Worm (Caenorhabditis elegans): ENCODE data around the gene W06D12.6.

Gene W06D12.6

ce11 chrV:17659228-17659627 lies 46.7 kb upstream of the W06D12.6 start, which contains the start of gene fbxa-108 (continued):
- TF ChIP-seq ceh-20 (GFP tag; IDR thresholded peaks at IDR 0.05) = no peak
- no peak for TF ChIP-seq ceh-28 (tag; optimal IDR thresholded peaks at IDR 0.05)
- peak; percentile 93 for TF ChIP-seq dve-1 (tag; optimal IDR thresholded peaks at IDR 0.05; ENCODE audit: insufficient read depth)
- TF ChIP-seq F49E8.2 (tag; optimal IDR thresholded peaks at IDR 0.05; ENCODE audit: borderline replicate concordance) = no peak
- TF ChIP-seq lin-13 (GFP tag; optimal IDR thresholded peaks at IDR 0.05) = peak; percentile 16
- TF ChIP-seq arid-1 (GFP tag; conservative IDR thresholded peaks at IDR 0.05) = no peak
- no peak for TF ChIP-seq lin-39 (tag; optimal IDR thresholded peaks at IDR 0.05)
- no peak for TF ChIP-seq zfp-3 (GFP tag; conservative IDR thresholded peaks at IDR 0.05)
- no peak for TF ChIP-seq mdt-29 (GFP tag; IDR thresholded peaks at IDR 0.05)
- no peak for TF ChIP-seq spr-1 (tag; optimal IDR thresholded peaks at IDR 0.05)
- no peak for TF ChIP-seq set-16 (GFP tag; IDR thresholded peaks at IDR 0.05)
- no peak for TF ChIP-seq unc-62 (GFP tag; optimal IDR thresholded peaks at IDR 0.05 in 1 of 2)
- no peak for TF ChIP-seq unc-62 (tag; optimal IDR thresholded peaks at IDR 0.05)
- no peak for TF ChIP-seq daf-19 (GFP tag; conservative IDR thresholded peaks at IDR 0.05)
- no peak for TF ChIP-seq fkh-10 (GFP tag; optimal IDR thresholded peaks at IDR 0.05)
- peak; percentile 94 for TF ChIP-seq aha-1 (tag)
- no peak for TF ChIP-seq dpl-1 (GFP tag; optimal IDR thresholded peaks at IDR 0.05)
- TF ChIP-seq ztf-11 (tag; optimal IDR thresholded peaks at IDR 0.05) = no peak
- no peak for TF ChIP-seq egl-27 (tag; optimal IDR thresholded peaks at IDR 0.05)
- TF ChIP-seq hmg-1.1 (GFP tag; IDR thresholded peaks at IDR 0.05) = no peak
- TF ChIP-seq fos-1 (tag; optimal IDR thresholded peaks at IDR 0.05) = no peak
- TF ChIP-seq jun-1 (tag; optimal IDR thresholded peaks at IDR 0.05) = peak; percentile 47
- no peak for TF ChIP-seq ZK546.5 (tag; optimal IDR thresholded peaks at IDR 0.05)
- no peak for TF ChIP-seq skn-1 (tag; optimal IDR thresholded peaks at IDR 0.05)
- TF ChIP-seq snpc-4 (tag; optimal IDR thresholded peaks at IDR 0.05) = no peak
- TF ChIP-seq pha-4 (GFP tag; IDR thresholded peaks at IDR 0.05) = no peak; the same call in 1 of the 2 replicates
- TF ChIP-seq pha-4 (tag; optimal IDR thresholded peaks at IDR 0.05) = no peak
- TF ChIP-seq mdl-1 (tag; optimal IDR thresholded peaks at IDR 0.05) = peak in 1 of 2 experiments; percentile 32
- peak; percentile 66 for TF ChIP-seq nhr-6 (tag; optimal IDR thresholded peaks at IDR 0.05)
- TF ChIP-seq cey-2 (tag; optimal IDR thresholded peaks at IDR 0.05; ENCODE audit: borderline replicate concordance, insufficient read depth) = peak; percentile 40
- no peak for TF ChIP-seq ces-1 (GFP tag; optimal IDR thresholded peaks at IDR 0.05)

DNA sequence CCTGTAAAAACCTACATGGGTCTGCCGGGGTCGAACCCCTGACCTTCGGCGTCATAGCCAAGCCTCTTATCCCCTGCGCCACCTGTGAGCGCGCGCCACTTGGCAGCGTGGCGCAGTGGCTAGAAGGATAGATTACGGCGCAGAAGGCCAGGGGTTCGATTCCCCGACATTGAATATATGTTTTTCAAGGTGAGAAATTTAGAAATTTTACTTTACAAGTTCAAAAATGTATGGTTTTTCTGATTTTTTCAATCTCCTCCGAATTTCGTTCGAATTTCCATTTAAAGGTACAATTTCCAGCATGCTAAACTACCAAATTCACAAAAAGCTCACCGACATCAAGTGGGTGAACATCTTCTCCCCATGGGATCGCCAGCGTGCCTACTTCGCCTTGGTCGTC lies 45.9 kb upstream of the W06D12.6 start, which contains the start of gene dgat-2:
TSS of gene dgat-2 (plus strand) at position 301 of the 400 bp plus-strand sequence.
- no peak for TF ChIP-seq Y75B8A.6 (GFP tag; IDR thresholded peaks at IDR 0.05)
- no peak for TF ChIP-seq ceh-32 (tag; optimal IDR thresholded peaks at IDR 0.05; ENCODE audit: poor library complexity)
- no peak for TF ChIP-seq mes-2 (tag; optimal IDR thresholded peaks at IDR 0.05; ENCODE audit: poor library complexity, severe bottlenecking)
- TF ChIP-seq aha-1 (tag) = peak; percentile 19
- no peak for TF ChIP-seq gei-8 (GFP tag; optimal IDR thresholded peaks at IDR 0.05)
- TF ChIP-seq T20F7.1 (GFP tag; optimal IDR thresholded peaks at IDR 0.05) = no peak
- no peak for TF ChIP-seq lin-15B (tag; optimal IDR thresholded peaks at IDR 0.05)
- TF ChIP-seq set-16 (GFP tag; IDR thresholded peaks at IDR 0.05) = peak; percentile 66
- TF ChIP-seq hif-1 (tag; optimal IDR thresholded peaks at IDR 0.05) = no peak
- no peak for TF ChIP-seq ztf-7 (tag; optimal IDR thresholded peaks at IDR 0.05)

ce11 chrV:17662260-17662659 lies 43.7 kb upstream of the W06D12.6 start:
- TF ChIP-seq nhr-28 (tag; optimal IDR thresholded peaks at IDR 0.05) (peak; percentile 58), lin-39 (tag; optimal IDR thresholded peaks at IDR 0.05) (no peak), egl-43 (GFP tag; IDR thresholded peaks at IDR 0.05) (no peak), nhr-6 (tag; optimal IDR thresholded peaks at IDR 0.05) (no peak), aha-1 (tag) (peak; percentile 40), ceh-44 (GFP tag; IDR thresholded peaks at IDR 0.05) (no peak), snpc-4 (tag; optimal IDR thresholded peaks at IDR 0.05) (no peak), zip-11 (GFP tag; IDR thresholded peaks at IDR 0.05) (no peak), pha-4 (GFP tag; IDR thresholded peaks at IDR 0.05) (no peak), pha-4 (tag; optimal IDR thresholded peaks at IDR 0.05) (no peak), ZK546.5 (tag; optimal IDR thresholded peaks at IDR 0.05) (no peak), zfp-2 (tag; optimal IDR thresholded peaks at IDR 0.05) (no peak), egl-27 (tag; optimal IDR thresholded peaks at IDR 0.05) (no peak), Y105C5A.15 (GFP tag; IDR thresholded peaks at IDR 0.05) (no peak), zag-1 (tag; optimal IDR thresholded peaks at IDR 0.05) (no peak), F49E8.2 (tag; optimal IDR thresholded peaks at IDR 0.05; ENCODE audit: borderline replicate concordance) (no peak), vab-7 (GFP tag; IDR thresholded peaks at IDR 0.05) (no peak), unc-62 (GFP tag; optimal IDR thresholded peaks at IDR 0.05 in 1 of 2) (no peak), unc-62 (tag; optimal IDR thresholded peaks at IDR 0.05) (no peak), pqm-1 (tag; optimal IDR thresholded peaks at IDR 0.05) (peak; percentile 82), lin-15B (tag; optimal IDR thresholded peaks at IDR 0.05) (no peak), T20F7.1 (GFP tag; optimal IDR thresholded peaks at IDR 0.05) (no peak)

Measured in whole organism, L4 larva.